Worm (Caenorhabditis elegans) whole organism, midembryonic: ENCODE measurements around the gene Y41D4B.24.

ENCODE experiments used
- cog-1 ChIP-seq: sonication (generic microtip); optimal IDR thresholded peaks from 2 replicates; lab custom pipeline; 2016; ENCODE audit warnings: missing genetic modification characterization, missing compliant biosample characterization
- flt-1 ChIP-seq: fragments of 200-800 bp; sonication (Bioruptor generic); IDR thresholded peaks from 2 replicates; pipeline ENCODE4 v1.3.6; 2022; ENCODE audit warnings: missing genetic modification characterization, missing compliant biosample characterization
- med-1 ChIP-seq: sonication (generic microtip); optimal IDR thresholded peaks from 2 replicates; lab custom pipeline; 2017; ENCODE audit warnings: missing genetic modification characterization, mild to moderate bottlenecking, missing compliant biosample characterization, antibody characterized with exemption, missing genetic modification reagents; ENCODE audit not compliant: insufficient read depth
- ref-1 ChIP-seq: fragments of 200-800 bp; sonication (Bioruptor generic); conservative IDR thresholded peaks from 2 replicates; pipeline ENCODE4 v1.3.6; 2022; ENCODE audit warnings: missing genetic modification reagents, missing genetic modification characterization, missing compliant biosample characterization
- ztf-29 ChIP-seq: fragments of 200-800 bp; sonication (Bioruptor generic); IDR thresholded peaks from 2 replicates; pipeline ENCODE4 v1.3.6; 2022; ENCODE audit warnings: missing genetic modification reagents, missing genetic modification characterization, missing compliant biosample characterization

DNA sequence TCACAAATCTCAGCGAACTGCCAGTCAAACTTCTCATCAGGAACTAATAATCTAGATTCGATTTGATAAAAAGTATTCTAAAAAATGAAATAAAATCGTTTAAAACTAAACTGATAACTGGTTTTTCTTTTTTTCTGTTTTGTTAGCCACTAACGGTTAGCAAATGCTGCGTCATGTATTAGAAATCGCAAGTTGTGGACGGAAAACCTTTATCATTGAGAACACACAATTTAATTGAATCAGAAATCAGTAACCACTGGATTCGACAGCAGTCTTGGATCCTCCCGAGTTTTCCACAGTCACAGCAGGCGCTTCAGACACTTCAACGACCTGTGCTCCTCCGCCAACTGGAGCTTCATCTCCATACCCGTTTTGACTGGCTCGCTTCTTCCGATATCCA lies 41.0 kb upstream of the Y41D4B.24 start:
- TF ChIP-seq flt-1 (GFP tag; lab: Robert Waterston, UW) = no peak
- TF ChIP-seq med-1 (GFP tag; lab: Kevin White, UChicago) = no peak
- no peak for TF ChIP-seq cog-1
- TF ChIP-seq ztf-29 (GFP tag; lab: Robert Waterston, UW) = no peak
- no peak for TF ChIP-seq ref-1
